Worm (Caenorhabditis elegans) whole organism, L4/young adult: Measurements from ENCODE around the gene lgc-28.
"Not testable (repeated sequence)": the region's sequence is repeated elsewhere in the genome, so short reads cannot be mapped to it uniquely, and the experiment has no call there.

Experiments used
- W03F9.2 ChIP-seq: fragments of 150-350 bp; optimal IDR thresholded peaks from 2 replicates; lab custom pipeline; 2014; ENCODE audit warnings: missing biosample characterization, missing genetic modification characterization
- dao-5 ChIP-seq: sonication (generic microtip); optimal IDR thresholded peaks from 2 replicates; lab custom pipeline; 2016; ENCODE audit warnings: missing genotype, missing genetic modification characterization, moderate library complexity, missing compliant biosample characterization
- him-1 ChIP-seq: sonication (generic microtip); optimal IDR thresholded peaks from 2 replicates; lab custom pipeline; 2016; ENCODE audit warnings: missing genotype, missing genetic modification reagents, missing genetic modification characterization, missing compliant biosample characterization

lgc-28 gene

DNA sequence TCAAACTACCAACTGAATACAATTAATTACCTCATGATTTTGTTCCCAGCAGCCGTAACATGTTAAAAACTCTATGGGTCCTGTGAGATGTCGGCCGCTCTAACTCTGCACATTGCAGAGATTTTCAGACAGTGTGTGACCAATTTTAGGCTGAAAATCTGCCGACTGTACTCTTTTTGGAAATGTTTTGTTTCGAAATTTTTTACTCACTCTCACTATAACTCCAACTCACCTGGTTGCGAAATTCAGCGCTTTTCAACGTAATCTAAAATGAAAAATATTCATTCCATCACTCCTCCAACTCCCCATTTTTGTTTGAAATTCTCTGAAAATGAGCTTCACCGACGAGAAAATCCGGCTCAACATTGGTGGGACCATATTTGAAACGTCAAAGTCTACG lies 24.6 kb downstream of the lgc-28 start, which contains the start of the genes F22E5.13 and F22E5.6:
TSS of gene F22E5.13 (minus strand) at position 101 of the 400 bp plus-strand sequence.
TSS of gene F22E5.6 (plus strand) at position 297 of the 400 bp plus-strand sequence.
- TF ChIP-seq W03F9.2 (tag; lab: Kevin White, UChicago) (no peak), him-1 (tag; lab: Kevin White, UChicago) (no peak), dao-5 (tag; lab: Kevin White, UChicago) (no peak)

DNA sequence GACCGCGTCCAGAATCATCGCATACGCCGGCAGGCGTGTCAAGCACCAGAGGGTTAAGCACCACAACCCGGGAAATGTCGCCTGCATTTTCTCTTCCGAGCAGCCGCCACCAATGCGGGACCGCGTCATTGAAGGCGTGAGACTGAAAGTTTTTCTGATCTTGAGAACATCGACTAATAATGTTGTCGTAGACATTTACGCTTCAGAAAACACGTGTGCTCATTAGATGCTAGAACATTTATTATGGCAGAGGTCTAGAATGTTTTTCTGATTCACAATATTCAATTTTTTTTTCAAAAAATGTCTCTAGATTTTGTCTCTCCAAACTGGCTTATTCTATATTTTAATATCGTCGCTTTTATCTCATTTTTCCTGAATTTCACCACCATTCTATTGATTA lies 31.7 kb downstream of the lgc-28 start, which contains the start of gene sri-47:
TSS of gene sri-47 (plus strand) at position 301 of the 400 bp plus-strand sequence.
- TF ChIP-seq dao-5 (tag; lab: Kevin White, UChicago) (no peak), W03F9.2 (tag; lab: Kevin White, UChicago) (no peak), him-1 (tag; lab: Kevin White, UChicago) (no peak)

DNA sequence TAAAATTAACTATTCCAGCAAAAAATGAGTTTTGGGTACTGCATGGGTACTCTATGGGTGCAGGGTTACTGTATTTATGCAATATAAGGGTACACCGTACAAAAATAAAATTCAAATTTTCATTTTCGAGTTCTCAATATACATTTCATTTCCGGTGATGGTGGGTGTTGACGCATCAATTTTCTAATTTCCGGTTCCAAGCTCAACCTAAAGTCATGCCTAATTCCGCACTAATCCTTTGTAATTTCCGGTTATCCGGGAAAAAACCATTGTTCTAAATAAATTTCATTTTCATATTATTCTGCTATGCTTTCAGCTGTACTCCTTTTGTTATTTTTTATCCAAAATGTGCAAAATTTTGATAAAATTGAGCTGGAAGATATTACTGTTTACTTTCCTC lies 34.5 kb downstream of the lgc-28 start, which contains the start of gene gcy-21:
TSS of gene gcy-21 (plus strand) at position 301 of the 400 bp plus-strand sequence.
- TF ChIP-seq W03F9.2 (tag; lab: Kevin White, UChicago) (no peak), him-1 (tag; lab: Kevin White, UChicago) (no peak), dao-5 (tag; lab: Kevin White, UChicago) (no peak)

DNA sequence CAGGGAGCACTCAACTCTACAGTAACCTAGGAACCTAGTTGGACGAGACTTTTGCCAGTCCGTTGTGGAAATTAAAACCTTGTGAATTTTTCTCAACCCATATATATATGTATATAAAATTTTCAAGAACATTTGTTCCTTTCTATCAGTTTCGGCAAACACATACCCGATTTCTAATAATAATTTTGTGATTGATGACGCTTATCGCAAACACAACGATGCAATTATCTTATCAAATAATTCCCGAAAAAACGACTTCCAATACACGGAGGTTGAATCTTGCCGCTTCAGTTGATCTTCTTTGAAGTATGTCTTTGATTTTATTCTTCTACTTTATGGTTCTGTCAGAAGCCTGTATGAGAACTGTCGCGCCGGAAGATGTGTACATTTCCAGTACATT lies 40.2 kb downstream of the lgc-28 start, which contains the start of gene F22E5.2:
TSS of gene F22E5.2 (plus strand) at position 301 of the 400 bp plus-strand sequence.
- TF ChIP-seq W03F9.2, dao-5, him-1 (tag; lab: Kevin White, UChicago): not testable (repeated sequence)

DNA sequence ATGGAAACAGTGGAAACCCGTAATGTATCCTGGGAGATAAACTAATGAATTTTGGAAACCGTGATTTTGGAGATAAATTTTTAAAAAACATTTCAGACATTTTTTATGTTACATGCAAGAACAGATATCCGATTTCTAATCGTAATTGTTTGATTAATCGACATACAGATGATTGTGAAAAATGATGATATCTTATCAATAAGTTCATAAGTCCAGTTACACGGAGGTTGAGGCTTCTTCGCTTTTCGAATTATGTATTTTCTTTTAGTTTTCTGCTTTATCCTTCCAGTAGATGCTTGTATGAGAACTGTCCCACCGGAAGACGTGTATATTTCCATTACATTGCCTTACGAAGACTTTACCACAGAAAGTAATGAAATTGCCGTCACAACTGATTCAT lies 40.7 kb downstream of the lgc-28 start, which contains the start of gene F22E5.22:
TSS of gene F22E5.22 (plus strand) at position 301 of the 400 bp plus-strand sequence.
- TF ChIP-seq dao-5 (tag; lab: Kevin White, UChicago), result no peak

DNA sequence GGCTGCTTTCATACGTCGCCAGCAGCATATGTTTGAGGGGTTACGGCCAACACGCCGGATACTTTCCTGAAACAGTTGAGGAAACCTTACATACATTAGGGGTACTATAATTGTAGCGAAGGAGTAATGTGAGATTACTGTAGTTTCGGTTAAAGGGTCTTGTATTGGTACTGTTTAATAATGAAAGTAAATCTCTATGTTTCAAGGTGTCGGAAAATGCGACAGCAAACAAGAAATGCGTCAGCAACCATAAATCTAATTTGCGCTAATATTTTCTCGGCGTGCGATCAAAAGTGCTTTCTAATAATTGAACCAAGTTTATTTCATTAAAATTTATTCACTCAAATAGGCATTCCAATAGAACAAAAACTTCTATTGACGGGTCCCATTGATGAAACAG lies 47.4 kb downstream of the lgc-28 start, which contains the start of gene sri-57:
TSS of gene sri-57 (minus strand) at position 101 of the 400 bp plus-strand sequence.
- not testable (repeated sequence) for TF ChIP-seq W03F9.2, dao-5, him-1 (tag; lab: Kevin White, UChicago)

DNA sequence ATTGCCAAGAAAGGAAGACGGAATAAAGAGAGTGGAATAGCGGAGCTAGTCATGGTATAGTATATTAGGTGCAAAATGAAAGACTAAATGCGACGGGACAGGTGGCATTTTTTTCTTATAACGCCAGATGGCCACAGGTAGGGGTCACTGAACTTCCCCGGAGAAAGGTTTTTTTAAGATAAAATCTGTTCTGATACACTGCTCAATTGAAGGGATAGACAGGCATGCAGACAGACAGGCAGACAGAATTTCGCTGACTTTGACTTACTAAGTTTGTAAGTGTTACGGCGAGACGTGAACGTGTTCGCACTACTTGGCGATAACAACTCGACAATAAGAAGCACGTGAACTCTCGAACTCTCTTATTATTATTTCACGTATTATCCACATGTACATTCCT lies 48.6 kb downstream of the lgc-28 start, which contains the start of the genes F22E5.20 and F22E5.1:
TSS of gene F22E5.20 (minus strand) at position 101 of the 400 bp plus-strand sequence.
TSS of gene F22E5.1 (plus strand) at position 242 of the 400 bp plus-strand sequence.
- not testable (repeated sequence) for TF ChIP-seq him-1, dao-5, W03F9.2 (tag; lab: Kevin White, UChicago)
